Fruit fly (Drosophila melanogaster) whole organism, prepupa: ENCODE measurements around the gene CG11069.

Experiments
- CG10631 ChIP-seq: fragments of 200-800 bp; sonication (Bioruptor generic); optimal IDR thresholded peaks from 2 replicates; lab custom pipeline; 2016; ENCODE audit warnings: missing biosample characterization, missing genetic modification characterization
- CG10669 ChIP-seq: fragments of 200-800 bp; sonication (Bioruptor generic); optimal IDR thresholded peaks from 3 replicates; lab custom pipeline; 2018; ENCODE audit warnings: missing biosample characterization, mild to moderate bottlenecking, missing genetic modification characterization, moderate library complexity
- CG11762 ChIP-seq: fragments of 200-800 bp; sonication (Bioruptor generic); optimal IDR thresholded peaks from 3 replicates; lab custom pipeline; 2016; ENCODE audit warnings: missing biosample characterization, missing genetic modification characterization; ENCODE audit not compliant: insufficient read depth
- CG11902 ChIP-seq: fragments of 200-800 bp; sonication (Bioruptor generic); optimal IDR thresholded peaks from 3 replicates; lab custom pipeline; 2016; ENCODE audit warnings: missing biosample characterization, missing genetic modification characterization
- CG1621 ChIP-seq: fragments of 200-800 bp; sonication (Bioruptor generic); optimal IDR thresholded peaks from 3 replicates; lab custom pipeline; 2018; ENCODE audit warnings: missing biosample characterization, mild to moderate bottlenecking, missing genetic modification characterization
- CG16779 ChIP-seq: fragments of 200-800 bp; sonication (Bioruptor generic); optimal IDR thresholded peaks from 3 replicates; lab custom pipeline; 2017; ENCODE audit warnings: missing biosample characterization, mild to moderate bottlenecking, missing genetic modification characterization
- CG31627 ChIP-seq: fragments of 200-800 bp; sonication (Bioruptor generic); optimal IDR thresholded peaks from 3 replicates; lab custom pipeline; 2016; ENCODE audit warnings: missing biosample characterization, missing genetic modification characterization
- CG34406 ChIP-seq: fragments of 200-800 bp; sonication (Bioruptor generic); optimal IDR thresholded peaks from 3 replicates; lab custom pipeline; 2016; ENCODE audit warnings: missing biosample characterization, missing genetic modification characterization
- CG3919 ChIP-seq: fragments of 200-800 bp; sonication (Bioruptor generic); optimal IDR thresholded peaks from 3 replicates; lab custom pipeline; 2016; ENCODE audit warnings: missing biosample characterization, missing genetic modification characterization
- CG4318 ChIP-seq: fragments of 200-800 bp; sonication (Bioruptor generic); optimal IDR thresholded peaks from 3 replicates; lab custom pipeline; 2017; ENCODE audit warnings: missing biosample characterization, mild to moderate bottlenecking, missing genetic modification characterization
- CG6163 ChIP-seq: fragments of 200-800 bp; sonication (Bioruptor generic); IDR thresholded peaks from 3 replicates; pipeline ENCODE4 v1.3.6; 2022; ENCODE audit warnings: missing biosample characterization, missing genetic modification characterization
- CG6792 ChIP-seq: fragments of 200-800 bp; sonication (Bioruptor generic); optimal IDR thresholded peaks from 3 replicates; lab custom pipeline; 2016; ENCODE audit warnings: missing biosample characterization, missing genetic modification characterization
- CG6808 ChIP-seq: fragments of 200-800 bp; sonication (Bioruptor generic); optimal IDR thresholded peaks from 3 replicates; lab custom pipeline; 2017; ENCODE audit warnings: missing biosample characterization, missing genetic modification characterization, mild to moderate bottlenecking, moderate library complexity, missing genetic modification reagents
- CG6854 ChIP-seq: fragments of 200-800 bp; sonication (Bioruptor generic); optimal IDR thresholded peaks from 2 replicates; lab custom pipeline; 2017; ENCODE audit warnings: missing biosample characterization, mild to moderate bottlenecking, missing genetic modification characterization
- CG8119 ChIP-seq: fragments of 200-800 bp; sonication (Bioruptor generic); IDR thresholded peaks from 3 replicates; pipeline ENCODE4 v1.3.6; 2022; ENCODE audit warnings: missing biosample characterization, missing genetic modification characterization
- Eip78C ChIP-seq: fragments of 200-800 bp; sonication (Bioruptor generic); peaks from one replicate; lab custom pipeline; 2016; ENCODE audit warnings: missing biosample characterization, missing genetic modification characterization
- Ets21C ChIP-seq: fragments of 200-800 bp; sonication (Bioruptor generic); optimal IDR thresholded peaks from 3 replicates; lab custom pipeline; 2016; ENCODE audit warnings: missing biosample characterization, missing genetic modification characterization
- Hr39 ChIP-seq: fragments of 200-800 bp; sonication (Bioruptor generic); optimal IDR thresholded peaks from 2 replicates; lab custom pipeline; 2016; ENCODE audit warnings: missing biosample characterization, missing genetic modification characterization
- Hr4 ChIP-seq: fragments of 200-800 bp; sonication (Bioruptor generic); optimal IDR thresholded peaks from 3 replicates; lab custom pipeline; 2016; ENCODE audit warnings: missing biosample characterization, missing genetic modification characterization
- OdsH ChIP-seq: fragments of 200-800 bp; sonication (Bioruptor generic); optimal IDR thresholded peaks from 3 replicates; lab custom pipeline; 2016; ENCODE audit warnings: missing biosample characterization, missing genetic modification characterization
- Sox14 ChIP-seq: fragments of 200-800 bp; sonication (Bioruptor generic); optimal IDR thresholded peaks from 3 replicates; lab custom pipeline; 2016; ENCODE audit warnings: missing biosample characterization, missing genetic modification characterization
- achi ChIP-seq: fragments of 200-800 bp; sonication (Bioruptor generic); optimal IDR thresholded peaks from 3 replicates; lab custom pipeline; 2016; ENCODE audit warnings: missing biosample characterization, missing genetic modification characterization
- acj6 ChIP-seq: fragments of 200-800 bp; sonication (Bioruptor generic); optimal IDR thresholded peaks from 3 replicates; lab custom pipeline; 2016; ENCODE audit warnings: missing biosample characterization, missing genetic modification characterization
- cyc ChIP-seq: fragments of 200-800 bp; sonication (Bioruptor generic); optimal IDR thresholded peaks from 3 replicates; lab custom pipeline; 2016; ENCODE audit warnings: missing biosample characterization, missing genetic modification characterization
- dsx ChIP-seq: fragments of 200-800 bp; optimal IDR thresholded peaks from 3 replicates; lab custom pipeline; 2019; ENCODE audit warnings: missing biosample characterization, mild to moderate bottlenecking, missing genetic modification characterization, moderate library complexity; ENCODE audit not compliant: poor library complexity, severe bottlenecking
- eg ChIP-seq: fragments of 200-800 bp; sonication (Bioruptor generic); IDR thresholded peaks from 3 replicates; pipeline ENCODE4 v1.3.6; 2022; ENCODE audit warnings: missing biosample characterization, missing genetic modification characterization
- esn ChIP-seq: fragments of 200-800 bp; sonication (Bioruptor generic); optimal IDR thresholded peaks from 2 replicates; lab custom pipeline; 2016; ENCODE audit warnings: missing biosample characterization, mild to moderate bottlenecking, missing genetic modification characterization, moderate library complexity
- fkh ChIP-seq: fragments of 200-800 bp; sonication (Bioruptor generic); optimal IDR thresholded peaks from 3 replicates; lab custom pipeline; 2017; ENCODE audit warnings: missing biosample characterization, mild to moderate bottlenecking, missing genetic modification characterization, moderate library complexity
- lz ChIP-seq: fragments of 200-800 bp; sonication (Bioruptor generic); optimal IDR thresholded peaks from 3 replicates; lab custom pipeline; 2016; ENCODE audit warnings: missing biosample characterization, missing genetic modification characterization
- net ChIP-seq: fragments of 200-800 bp; sonication (Bioruptor generic); optimal IDR thresholded peaks from 3 replicates; lab custom pipeline; 2016; ENCODE audit warnings: missing biosample characterization, missing genetic modification characterization
- pdm3 ChIP-seq: fragments of 200-800 bp; sonication (Bioruptor generic); optimal IDR thresholded peaks from 3 replicates; lab custom pipeline; 2016; ENCODE audit warnings: missing biosample characterization, missing genetic modification characterization
- spab ChIP-seq: fragments of 200-800 bp; sonication (Bioruptor generic); optimal IDR thresholded peaks from 2 replicates; lab custom pipeline; 2017; ENCODE audit warnings: missing biosample characterization, mild to moderate bottlenecking, missing genetic modification characterization, missing genetic modification reagents
- ss ChIP-seq, 2 experiments: fragments of 200-800 bp; sonication (Bioruptor generic); optimal IDR thresholded peaks; 2 replicates in 1 of 2; 3 replicates in 1 of 2; lab custom pipeline; 2017 to 2018; ENCODE audit warnings: mild to moderate bottlenecking in 2 of 2, missing biosample characterization in 2 of 2, missing genetic modification characterization in 2 of 2, moderate library complexity in 1 of 2
- svp ChIP-seq: fragments of 200-800 bp; sonication (Bioruptor generic); peaks from one replicate; lab custom pipeline; 2016; ENCODE audit warnings: missing biosample characterization, missing genetic modification characterization
- topi ChIP-seq: fragments of 200-800 bp; sonication (Bioruptor generic); optimal IDR thresholded peaks from 3 replicates; lab custom pipeline; 2016; ENCODE audit warnings: missing biosample characterization, missing genetic modification characterization

The CG11069 gene

DNA sequence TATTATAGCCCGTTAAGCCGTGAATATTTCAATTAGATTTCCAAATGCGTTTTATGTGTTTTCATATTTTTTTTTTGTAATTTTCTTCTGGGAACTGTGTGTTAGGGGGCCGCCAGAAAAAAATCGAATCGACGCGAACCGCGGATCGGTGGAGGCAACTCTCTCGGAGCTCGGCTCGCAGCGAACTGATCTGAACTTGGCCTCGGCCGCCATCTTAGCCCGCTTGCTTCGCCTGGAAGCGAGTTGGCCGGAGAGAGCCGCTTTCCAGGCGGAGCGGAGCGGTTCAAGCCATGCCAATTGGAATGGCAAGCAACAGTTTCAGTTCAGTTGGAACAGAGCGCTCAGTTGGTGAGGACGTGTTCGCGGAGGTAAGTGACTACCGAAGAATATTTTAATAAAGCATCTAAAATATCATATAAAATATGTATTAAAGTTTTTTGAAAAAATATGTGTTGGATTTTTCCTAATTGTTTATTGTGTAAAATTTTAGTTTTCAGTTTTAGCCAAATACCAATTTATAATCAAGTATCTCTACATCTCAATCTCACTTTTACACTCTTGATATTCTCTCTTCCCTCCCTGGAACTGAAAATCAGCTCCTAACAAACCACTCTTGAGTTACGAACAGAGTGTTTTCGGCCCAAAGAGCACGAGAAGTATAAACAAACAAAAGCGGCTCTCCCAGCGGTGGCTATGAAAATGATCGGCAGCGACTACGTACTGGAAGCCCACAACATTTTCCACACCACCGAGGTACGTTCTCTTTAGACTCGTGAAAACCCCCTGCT lies at the start of gene CG11069, which contains the start of gene CG31121:
TSS of gene CG11069 (plus strand) at position 324 of the 788 bp plus-strand sequence.
TSS of gene CG31121 (minus strand) at position 187 of the 788 bp plus-strand sequence.
- TF ChIP-seq CG11902 (GFP tag; lab: Kevin White, UChicago) (no peak), CG4318 (GFP tag; lab: Kevin White, UChicago) (no peak), Eip78C (GFP tag; lab: Kevin White, UChicago) (peak; percentile 68), net (GFP tag; lab: Kevin White, UChicago) (peak; percentile 9), CG3919 (peak; percentile 6), CG1621 (tag; lab: Kevin White, UChicago) (peak; percentile 1), CG6163 (GFP tag; lab: Robert Waterston, UW) (peak; percentile 28; the same call in 1 of the 3 replicates), dsx (GFP tag; lab: Kevin White, UChicago) (peak; percentile 9), CG8119 (GFP tag; lab: Robert Waterston, UW) (peak; percentile 29; the same call in 2 of the 3 replicates), ss (GFP tag; optimal IDR thresholded peaks at IDR 0.05; lab: Kevin White, UChicago) (peak in 1 of 2 experiments; percentile 3), eg (GFP tag; lab: Robert Waterston, UW) (peak; percentile 59; the same call in 1 of the 3 replicates), CG11762 (GFP tag; lab: Kevin White, UChicago) (peak; percentile 3), topi (peak; percentile 10), achi (no peak)
- TF ChIP-seq, all 60 proteins: peak for 11

DNA sequence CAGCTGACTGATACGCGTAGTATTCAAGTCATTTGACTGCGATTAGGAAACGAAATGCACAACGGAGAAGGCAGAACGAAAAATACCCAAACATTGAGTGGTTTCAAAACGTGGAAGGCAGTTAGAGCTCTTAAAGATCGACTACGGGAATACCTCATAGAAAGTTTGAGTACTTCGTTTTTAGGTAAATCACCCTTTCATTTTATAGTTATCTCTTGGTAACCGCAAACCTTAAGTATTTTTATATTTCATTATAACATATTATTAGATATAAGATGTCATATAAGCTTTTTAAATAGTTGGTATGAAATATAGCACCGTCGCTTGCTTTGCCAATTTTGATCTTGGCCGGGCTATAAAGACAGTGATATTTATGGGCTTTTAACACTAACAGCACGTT lies 49.4 kb upstream of the CG11069 start:
- TF ChIP-seq fkh (no peak), CG6792 (no peak), CG6808 (no peak), CG10669 (GFP tag; lab: Kevin White, UChicago) (no peak), cyc (no peak), ss (GFP tag; optimal IDR thresholded peaks at IDR 0.05; lab: Kevin White, UChicago) (no peak), CG4318 (GFP tag; lab: Kevin White, UChicago) (no peak), net (GFP tag; lab: Kevin White, UChicago) (no peak), CG34406 (GFP tag; lab: Kevin White, UChicago) (no peak), spab (no peak), CG6854 (GFP tag; lab: Kevin White, UChicago) (no peak), OdsH (GFP tag; lab: Kevin White, UChicago) (no peak), topi (no peak), svp (GFP tag; lab: Kevin White, UChicago) (no peak), CG1621 (tag; lab: Kevin White, UChicago) (no peak), Hr4 (GFP tag; lab: Kevin White, UChicago) (no peak), eg (GFP tag; lab: Robert Waterston, UW) (no peak)

DNA sequence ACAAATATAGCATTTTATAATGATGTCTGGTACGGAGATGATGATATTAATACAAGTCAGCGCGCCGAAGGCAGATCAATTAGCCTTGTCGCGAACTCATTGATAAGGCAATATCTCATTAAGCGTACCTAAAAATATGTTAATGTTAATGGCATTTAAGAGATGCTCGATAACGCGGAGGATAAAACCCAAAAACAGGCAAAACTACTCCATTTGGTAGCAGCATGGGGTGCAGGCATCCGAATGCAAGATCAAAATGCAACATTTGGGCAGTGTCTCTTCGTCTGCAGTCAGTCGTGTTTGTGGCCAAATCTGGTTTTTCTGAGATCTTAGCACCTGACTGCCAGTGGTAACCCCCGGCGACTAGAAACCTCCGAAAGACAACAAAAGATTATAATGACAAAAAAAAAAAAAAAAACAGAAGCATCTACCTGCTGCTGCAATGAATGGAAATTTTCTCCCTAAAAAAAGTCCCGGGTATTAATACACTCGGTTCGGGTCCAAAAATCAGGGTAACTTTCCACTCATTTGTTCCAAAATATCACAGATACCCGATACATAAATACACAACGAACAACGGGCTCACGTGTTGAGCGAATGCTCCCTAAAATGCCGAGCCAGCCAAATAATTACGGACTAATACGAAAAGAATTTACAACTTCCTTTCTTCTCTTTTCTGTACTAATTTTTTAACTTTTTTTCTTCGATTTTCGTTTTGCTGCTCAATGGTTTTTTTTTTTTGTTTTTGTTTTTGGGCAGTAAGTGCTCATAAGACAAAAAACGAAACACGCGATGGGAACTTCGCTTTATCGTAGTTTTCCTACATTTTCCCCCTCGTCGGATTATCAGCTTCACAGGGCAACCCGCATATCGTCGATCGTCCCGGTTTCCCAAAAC lies 48.3 kb upstream of the CG11069 start:
- TF ChIP-seq CG34406 (GFP tag; lab: Kevin White, UChicago) = no peak
- no peak for TF ChIP-seq dsx (GFP tag; lab: Kevin White, UChicago)

dm6 chr3R:24850420-24850819 lies 44.1 kb upstream of the CG11069 start, which contains the start of gene CG7006:
TSS of gene CG7006 (plus strand) at chr3R:24850627.
- no peak for TF ChIP-seq CG6163 (GFP tag; lab: Robert Waterston, UW)
- TF ChIP-seq topi = peak; percentile 66
- peak; percentile 70 for TF ChIP-seq lz (GFP tag; lab: Kevin White, UChicago)
- peak; percentile 68 for TF ChIP-seq esn
- TF ChIP-seq acj6 (GFP tag; lab: Kevin White, UChicago) = peak; percentile 41
- TF ChIP-seq Ets21C = peak; percentile 39
- peak; percentile 67 for TF ChIP-seq CG10631 (GFP tag; lab: Kevin White, UChicago)
- peak; percentile 77 for TF ChIP-seq Eip78C (GFP tag; lab: Kevin White, UChicago)
- TF ChIP-seq Sox14 = peak; percentile 39
- peak; percentile 48 for TF ChIP-seq CG11902 (GFP tag; lab: Kevin White, UChicago)
- peak; percentile 63 for TF ChIP-seq Hr39 (GFP tag; lab: Kevin White, UChicago)
- TF ChIP-seq pdm3 (GFP tag; lab: Kevin White, UChicago) = no peak
- no peak for TF ChIP-seq CG16779 (tag; lab: Kevin White, UChicago)
- no peak for TF ChIP-seq fkh
- TF ChIP-seq cyc = peak; percentile 83
- TF ChIP-seq CG31627 (GFP tag; lab: Kevin White, UChicago) = peak; percentile 79
